Worm (Caenorhabditis elegans) whole organism, L2 larva: Measurements from ENCODE around the gene F41B5.12.

Source experiments
- Y55F3AM.14 ChIP-seq: fragments of 200-800 bp; sonication (Bioruptor generic); optimal IDR thresholded peaks from 2 replicates; lab custom pipeline; 2018; ENCODE audit warnings: mild to moderate bottlenecking, missing genetic modification characterization, missing compliant biosample characterization
- ZK546.5 ChIP-seq: sonication (generic microtip); optimal IDR thresholded peaks from 2 replicates; lab custom pipeline; 2017; ENCODE audit warnings: missing biosample characterization, missing genetic modification characterization
- alr-1 ChIP-seq: fragments of 150-350 bp; optimal IDR thresholded peaks from 2 replicates; lab custom pipeline; 2014; ENCODE audit warnings: missing biosample characterization, missing genetic modification characterization
- aly-2 ChIP-seq: fragments of 150-350 bp; optimal IDR thresholded peaks from 2 replicates; lab custom pipeline; 2014; ENCODE audit warnings: missing biosample characterization, missing genetic modification characterization
- dmd-4 ChIP-seq: sonication (generic microtip); optimal IDR thresholded peaks from 2 replicates; lab custom pipeline; 2017; ENCODE audit warnings: missing biosample characterization, missing genetic modification characterization
- fos-1 ChIP-seq: fragments of 150-350 bp; optimal IDR thresholded peaks from 2 replicates; lab custom pipeline; 2014; ENCODE audit warnings: missing biosample characterization, missing genetic modification characterization
- unc-62 ChIP-seq: fragments of 150-350 bp; optimal IDR thresholded peaks from 2 replicates; lab custom pipeline; 2014; ENCODE audit warnings: missing biosample characterization, missing genetic modification reagents, missing genetic modification characterization

DNA sequence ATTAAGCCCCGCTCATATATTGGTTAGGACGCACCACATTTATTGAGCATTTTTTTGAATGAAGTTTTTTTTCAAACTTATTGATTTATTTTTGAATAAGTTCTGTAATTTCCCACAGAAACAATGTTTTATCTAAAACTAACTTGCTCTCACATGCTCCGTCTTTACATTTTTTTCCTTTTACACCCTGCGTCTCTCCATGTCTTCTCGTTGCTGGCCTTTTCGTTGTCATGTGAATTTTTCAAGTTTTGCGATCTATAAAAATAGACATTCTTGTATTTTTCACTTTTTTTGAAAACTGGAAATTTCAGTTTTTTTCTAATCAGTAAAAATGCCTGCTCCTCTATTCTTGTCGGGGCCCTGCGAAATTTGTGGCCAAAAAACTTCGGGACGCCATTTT, 29.8 kb upstream of the F41B5.12 start, which contains the start of gene nhr-134:
- TF ChIP-seq ZK546.5 (no peak), dmd-4 (tag; lab: Kevin White, UChicago) (no peak), unc-62 (GFP tag; lab: Kevin White, UChicago) (no peak), alr-1 (tag; lab: Kevin White, UChicago) (no peak), fos-1 (tag; lab: Kevin White, UChicago) (peak; percentile 4), Y55F3AM.14 (no peak), aly-2 (no peak)
